Worm (Caenorhabditis elegans) whole organism, L2 larva: ENCODE data around the gene srx-38.

Experiments used
- F13H6.1 ChIP-seq: sonication (generic microtip); optimal IDR thresholded peaks from 2 replicates; lab custom pipeline; 2016; ENCODE audit warnings: missing genetic modification characterization, missing compliant biosample characterization
- ZK546.5 ChIP-seq: sonication (generic microtip); optimal IDR thresholded peaks from 2 replicates; lab custom pipeline; 2017; ENCODE audit warnings: missing biosample characterization, missing genetic modification characterization
- ceh-16 ChIP-seq: fragments of 150-350 bp; optimal IDR thresholded peaks from 2 replicates; lab custom pipeline; 2014; ENCODE audit warnings: missing biosample characterization, missing genetic modification characterization
- nhr-12 ChIP-seq: fragments of 150-350 bp; optimal IDR thresholded peaks from 2 replicates; lab custom pipeline; 2014; ENCODE audit warnings: missing biosample characterization, missing genetic modification characterization
- skn-1 ChIP-seq: sonication (generic microtip); optimal IDR thresholded peaks from 2 replicates; lab custom pipeline; 2017; ENCODE audit warnings: missing biosample characterization, missing genetic modification characterization

- TF ChIP-seq ZK546.5 (tag; lab: Kevin White, UChicago) (no peak), ceh-16 (no peak), nhr-12 (tag; lab: Kevin White, UChicago) (no peak), F13H6.1 (tag; lab: Kevin White, UChicago) (no peak), skn-1 (tag; lab: Kevin White, UChicago) (no peak)
Measured at ce11 chrV:5158302-5158701, 2.9 kb upstream of the srx-38 start, which contains the start of gene abu-15.
